Worm (Caenorhabditis elegans) whole organism, mixed stage, embryonic: ENCODE results near the gene C18A3.3.
A peak's percentile ranks its signal among the peaks of the same experiment; 100 is the strongest.

Experiments used
- M03D4.4 ChIP-seq: sonication (generic microtip); optimal IDR thresholded peaks from 2 replicates; lab custom pipeline; 2017; ENCODE audit warnings: mild to moderate bottlenecking, missing genetic modification characterization, missing compliant biosample characterization
- bed-3 ChIP-seq: fragments of 200-800 bp; sonication (Bioruptor generic); optimal IDR thresholded peaks from 3 replicates; lab custom pipeline; 2018; ENCODE audit warnings: mild to moderate bottlenecking, missing genetic modification characterization, moderate library complexity, missing compliant biosample characterization
- ceh-39 ChIP-seq: fragments of 150-350 bp; optimal IDR thresholded peaks from 2 replicates; lab custom pipeline; 2014; ENCODE audit warnings: missing biosample characterization, missing genetic modification characterization
- ceh-43 ChIP-seq: fragments of 200-800 bp; sonication (Bioruptor generic); optimal IDR thresholded peaks from 2 replicates; lab custom pipeline; 2018; ENCODE audit warnings: mild to moderate bottlenecking, missing genetic modification characterization, moderate library complexity, missing compliant biosample characterization
- ceh-83 ChIP-seq: fragments of 200-800 bp; sonication (Bioruptor generic); optimal IDR thresholded peaks from 2 replicates; lab custom pipeline; 2018; ENCODE audit warnings: mild to moderate bottlenecking, missing genetic modification characterization, missing compliant biosample characterization
- ces-1 ChIP-seq: fragments of 150-350 bp; optimal IDR thresholded peaks from 2 replicates; lab custom pipeline; 2014; ENCODE audit warnings: missing biosample characterization, missing genetic modification reagents, missing genetic modification characterization
- cnd-1 ChIP-seq: fragments of 200-800 bp; sonication (Bioruptor generic); optimal IDR thresholded peaks from 2 replicates; lab custom pipeline; 2018; ENCODE audit warnings: mild to moderate bottlenecking, missing genetic modification characterization, missing compliant biosample characterization
- drap-1 ChIP-seq: fragments of 200-800 bp; sonication (Bioruptor generic); optimal IDR thresholded peaks from 3 replicates; lab custom pipeline; 2018; ENCODE audit warnings: mild to moderate bottlenecking, missing genetic modification characterization, missing compliant biosample characterization
- elt-1 ChIP-seq: sonication (generic microtip); optimal IDR thresholded peaks from 2 replicates; lab custom pipeline; 2017; ENCODE audit warnings: missing genetic modification characterization, mild to moderate bottlenecking, missing compliant biosample characterization, antibody characterized with exemption, moderate library complexity, borderline replicate concordance; ENCODE audit not compliant: insufficient read depth
- elt-3 ChIP-seq: fragments of 150-350 bp; optimal IDR thresholded peaks from 2 replicates; lab custom pipeline; 2014; ENCODE audit warnings: missing biosample characterization, missing genetic modification characterization
- flh-1 ChIP-seq: fragments of 200-800 bp; sonication (Bioruptor generic); optimal IDR thresholded peaks from 2 replicates; lab custom pipeline; 2018; ENCODE audit warnings: mild to moderate bottlenecking, missing genetic modification characterization, moderate library complexity, missing compliant biosample characterization
- ham-2 ChIP-seq: fragments of 200-800 bp; sonication (Bioruptor generic); optimal IDR thresholded peaks from 2 replicates; lab custom pipeline; 2018; ENCODE audit warnings: mild to moderate bottlenecking, missing genetic modification characterization, missing compliant biosample characterization
- hlh-1 ChIP-seq: fragments of 150-350 bp; optimal IDR thresholded peaks from 2 replicates; lab custom pipeline; 2014; ENCODE audit warnings: missing biosample characterization, missing genetic modification reagents, missing genetic modification characterization
- lin-13 ChIP-seq: fragments of 150-350 bp; optimal IDR thresholded peaks from 2 replicates; lab custom pipeline; 2014; ENCODE audit warnings: missing biosample characterization, missing genetic modification characterization
- lsy-2 ChIP-seq: fragments of 150-350 bp; optimal IDR thresholded peaks from 2 replicates; lab custom pipeline; 2014; ENCODE audit warnings: missing biosample characterization, missing genetic modification characterization
- mab-5 ChIP-seq: fragments of 150-350 bp; optimal IDR thresholded peaks from 2 replicates; lab custom pipeline; 2014; ENCODE audit warnings: missing biosample characterization, missing genetic modification characterization
- mep-1 ChIP-seq: fragments of 150-350 bp; optimal IDR thresholded peaks from 2 replicates; lab custom pipeline; 2017; ENCODE audit warnings: missing biosample characterization, missing genetic modification reagents, missing genetic modification characterization, inconsistent platforms
- mls-2 ChIP-seq: sonication (generic microtip); optimal IDR thresholded peaks from 2 replicates; lab custom pipeline; 2016; ENCODE audit warnings: mild to moderate bottlenecking, missing genetic modification characterization, moderate library complexity, missing compliant biosample characterization
- nhr-12 ChIP-seq: fragments of 150-350 bp; optimal IDR thresholded peaks from 2 replicates; lab custom pipeline; 2014; ENCODE audit warnings: missing biosample characterization, missing genetic modification characterization
- nhr-2 ChIP-seq: fragments of 150-350 bp; optimal IDR thresholded peaks from 2 replicates; lab custom pipeline; 2014; ENCODE audit warnings: missing biosample characterization, missing genetic modification characterization
- nhr-237 ChIP-seq: fragments of 150-350 bp; optimal IDR thresholded peaks from 2 replicates; lab custom pipeline; 2014; ENCODE audit warnings: missing biosample characterization, missing genetic modification characterization
- nhr-28 ChIP-seq: fragments of 150-350 bp; optimal IDR thresholded peaks from 2 replicates; lab custom pipeline; 2014; ENCODE audit warnings: missing biosample characterization, missing genetic modification characterization
- nhr-76 ChIP-seq: sonication (generic microtip); optimal IDR thresholded peaks from 2 replicates; lab custom pipeline; 2017; ENCODE audit warnings: missing biosample characterization, missing genetic modification characterization
- pha-4 ChIP-seq: fragments of 150-350 bp; optimal IDR thresholded peaks from 2 replicates; lab custom pipeline; 2018; ENCODE audit warnings: missing biosample characterization, missing genetic modification reagents, missing genetic modification characterization
- sem-2 ChIP-seq: fragments of 200-800 bp; sonication (Bioruptor generic); optimal IDR thresholded peaks from 2 replicates; lab custom pipeline; 2018; ENCODE audit warnings: mild to moderate bottlenecking, missing genetic modification characterization, missing compliant biosample characterization
- snpc-4 ChIP-seq: fragments of 150-350 bp; optimal IDR thresholded peaks from 2 replicates; lab custom pipeline; 2014; ENCODE audit warnings: missing biosample characterization, missing genetic modification characterization
- sptf-1 ChIP-seq: sonication (generic microtip); optimal IDR thresholded peaks from 2 replicates; lab custom pipeline; 2017; ENCODE audit warnings: mild to moderate bottlenecking, missing genetic modification characterization, moderate library complexity, missing compliant biosample characterization
- tbx-8 ChIP-seq: fragments of 200-800 bp; sonication (Bioruptor generic); optimal IDR thresholded peaks from 2 replicates; lab custom pipeline; 2018; ENCODE audit warnings: mild to moderate bottlenecking, missing genetic modification characterization, moderate library complexity, missing compliant biosample characterization
- unc-120 ChIP-seq: sonication (generic microtip); optimal IDR thresholded peaks from 2 replicates; lab custom pipeline; 2017; ENCODE audit warnings: missing genetic modification characterization, missing compliant biosample characterization; ENCODE audit not compliant: poor library complexity, severe bottlenecking
- unc-62 ChIP-seq: fragments of 150-350 bp; optimal IDR thresholded peaks from 2 replicates; lab custom pipeline; 2014; ENCODE audit warnings: missing biosample characterization, missing genetic modification reagents, missing genetic modification characterization
- zip-8 ChIP-seq: fragments of 150-350 bp; optimal IDR thresholded peaks from 2 replicates; lab custom pipeline; 2014; ENCODE audit warnings: missing biosample characterization, missing genetic modification characterization
- ztf-11 ChIP-seq: fragments of 150-350 bp; optimal IDR thresholded peaks from 2 replicates; lab custom pipeline; 2014; ENCODE audit warnings: missing biosample characterization, missing genetic modification characterization

Gene C18A3.3

ce11 chrII:5669580-5669979, 46.5 kb upstream of the C18A3.3 start, which contains the start of gene C25H3.17:
TSS of gene C25H3.17 (minus strand) at chrII:5669680.
- TF ChIP-seq ztf-11 (no peak), sptf-1 (tag; lab: Kevin White, UChicago) (no peak), zip-8 (no peak), ceh-39 (tag; lab: Kevin White, UChicago) (no peak), hlh-1 (no peak), ceh-83 (GFP tag; lab: Kevin White, UChicago) (no peak), ceh-43 (no peak), unc-62 (GFP tag; lab: Kevin White, UChicago) (no peak), drap-1 (no peak), pha-4 (no peak)

ce11 chrII:5680703-5681102, 35.4 kb upstream of the C18A3.3 start, which contains the start of gene flp-27:
TSS of gene flp-27 (plus strand) at chrII:5681003.
- no peak for TF ChIP-seq elt-1
- TF ChIP-seq mep-1 (tag; lab: Kevin White, UChicago) = no peak
- no peak for TF ChIP-seq unc-120 (tag; lab: Kevin White, UChicago)
- TF ChIP-seq nhr-12 (tag; lab: Kevin White, UChicago) = no peak
- TF ChIP-seq lin-13 (tag; lab: Kevin White, UChicago) = no peak
- no peak for TF ChIP-seq nhr-76 (tag; lab: Kevin White, UChicago)
- no peak for TF ChIP-seq flh-1 (GFP tag; lab: Kevin White, UChicago)
- no peak for TF ChIP-seq sem-2 (GFP tag; lab: Kevin White, UChicago)
- TF ChIP-seq nhr-237 (tag; lab: Kevin White, UChicago) = no peak
- TF ChIP-seq zip-8 = no peak
- TF ChIP-seq elt-3 = no peak
- no peak for TF ChIP-seq nhr-28 (tag; lab: Kevin White, UChicago)
- TF ChIP-seq unc-62 (GFP tag; lab: Kevin White, UChicago) = no peak
- TF ChIP-seq, all 35 proteins: peak for 0

ce11 chrII:5688959-5689358, 27.1 kb upstream of the C18A3.3 start, which contains the start of gene C25H3.11:
TSS of gene C25H3.11 (minus strand) at chrII:5689040.
- TF ChIP-seq elt-3 = no peak
- no peak for TF ChIP-seq ceh-83 (GFP tag; lab: Kevin White, UChicago)
- TF ChIP-seq ces-1 (GFP tag; lab: Kevin White, UChicago) = no peak
- TF ChIP-seq ham-2 (GFP tag; lab: Kevin White, UChicago) = no peak
- no peak for TF ChIP-seq mls-2 (tag; lab: Kevin White, UChicago)
- TF ChIP-seq drap-1 = no peak
- no peak for TF ChIP-seq ztf-11
- TF ChIP-seq flh-1 (GFP tag; lab: Kevin White, UChicago) = no peak
- peak; percentile 12 for TF ChIP-seq nhr-2
- TF ChIP-seq nhr-76 (tag; lab: Kevin White, UChicago) = no peak
- TF ChIP-seq tbx-8 (GFP tag; lab: Kevin White, UChicago) = no peak
- no peak for TF ChIP-seq cnd-1
- no peak for TF ChIP-seq mab-5 (tag; lab: Kevin White, UChicago)
- TF ChIP-seq unc-120 (tag; lab: Kevin White, UChicago) = no peak
- TF ChIP-seq mep-1 (tag; lab: Kevin White, UChicago) = peak; percentile 6
- TF ChIP-seq M03D4.4 (tag; lab: Kevin White, UChicago) = peak; percentile 8
- TF ChIP-seq bed-3 = no peak
- TF ChIP-seq ceh-43 = no peak
- TF ChIP-seq ceh-39 (tag; lab: Kevin White, UChicago) = no peak
- TF ChIP-seq sem-2 (GFP tag; lab: Kevin White, UChicago) = no peak
- TF ChIP-seq lin-13 (tag; lab: Kevin White, UChicago) = no peak
- TF ChIP-seq nhr-237 (tag; lab: Kevin White, UChicago) = no peak

- TF ChIP-seq mep-1 (tag; lab: Kevin White, UChicago) (peak; percentile 37), lsy-2 (tag; lab: Kevin White, UChicago) (peak; percentile 2), nhr-76 (tag; lab: Kevin White, UChicago) (no peak)
Measured at ce11 chrII:5691216-5691771, 24.8 kb upstream of the C18A3.3 start, which contains the start of the genes ndub-5 and eif-2D. TSS of gene ndub-5 (minus strand) at chrII:5691353. TSS of gene eif-2D (plus strand) at chrII:5691721.

- TF ChIP-seq nhr-12 (tag; lab: Kevin White, UChicago) (no peak), tbx-8 (GFP tag; lab: Kevin White, UChicago) (no peak), snpc-4 (tag; lab: Kevin White, UChicago) (no peak), mab-5 (tag; lab: Kevin White, UChicago) (no peak), unc-62 (GFP tag; lab: Kevin White, UChicago) (no peak), flh-1 (GFP tag; lab: Kevin White, UChicago) (no peak), hlh-1 (no peak), nhr-28 (tag; lab: Kevin White, UChicago) (no peak), ces-1 (GFP tag; lab: Kevin White, UChicago) (no peak), cnd-1 (no peak), nhr-76 (tag; lab: Kevin White, UChicago) (no peak), sptf-1 (tag; lab: Kevin White, UChicago) (no peak), ztf-11 (no peak), ceh-43 (no peak), nhr-237 (tag; lab: Kevin White, UChicago) (no peak), ceh-39 (tag; lab: Kevin White, UChicago) (no peak), sem-2 (GFP tag; lab: Kevin White, UChicago) (no peak)
Measured at ce11 chrII:5693893-5694292, 22.2 kb upstream of the C18A3.3 start, which contains the start of gene C25H3.3. TSS of gene C25H3.3 (plus strand) at chrII:5694193.
